Worm (Caenorhabditis elegans): ENCODE results near the gene agr-1.
A peak's percentile ranks its signal among the peaks of the same experiment; 100 is the strongest.

The agr-1 gene

ce11 chrII:6788672-6789298, 13.8 kb upstream of the agr-1 start, which contains the start of gene T13C2.3:
Gene T13C2.3 (plus strand): TSS chrII:6789248.
- no peak for TF ChIP-seq lin-32 (GFP tag; optimal IDR thresholded peaks at IDR 0.05)
- peak; percentile 66 for TF ChIP-seq hlh-1 (tag; optimal IDR thresholded peaks at IDR 0.05)
- peak; percentile 51 for TF ChIP-seq unc-62 (GFP tag; optimal IDR thresholded peaks at IDR 0.05)

ce11 chrII:6783377-6783829, 8.4 kb upstream of the agr-1 start, which contains the start of gene gldi-2:
Gene gldi-2 (plus strand): TSS chrII:6783427.
- no peak for TF ChIP-seq unc-120 (tag; optimal IDR thresholded peaks at IDR 0.05; ENCODE audit: poor library complexity, severe bottlenecking)
- no peak for TF ChIP-seq ceh-39 (tag; optimal IDR thresholded peaks at IDR 0.05)
- no peak for TF ChIP-seq ceh-83 (GFP tag; optimal IDR thresholded peaks at IDR 0.05)
- TF ChIP-seq lin-32 (GFP tag; optimal IDR thresholded peaks at IDR 0.05) = no peak
- no peak for TF ChIP-seq nhr-12 (tag; optimal IDR thresholded peaks at IDR 0.05)

ce11 chrII:6782738-6783163, 7.8 kb upstream of the agr-1 start:
- TF ChIP-seq lin-13 (tag; optimal IDR thresholded peaks at IDR 0.05) (no peak), snpc-4 (tag; optimal IDR thresholded peaks at IDR 0.05) (no peak), lin-32 (GFP tag; optimal IDR thresholded peaks at IDR 0.05) (no peak), ceh-39 (tag; optimal IDR thresholded peaks at IDR 0.05) (peak; percentile 19), cnd-1 (tag; optimal IDR thresholded peaks at IDR 0.05) (peak; percentile 36), tbx-8 (GFP tag; optimal IDR thresholded peaks at IDR 0.05) (no peak), ceh-83 (GFP tag; optimal IDR thresholded peaks at IDR 0.05) (no peak), unc-62 (GFP tag; optimal IDR thresholded peaks at IDR 0.05) (no peak), nhr-237 (tag; optimal IDR thresholded peaks at IDR 0.05) (no peak), sptf-1 (tag; optimal IDR thresholded peaks at IDR 0.05) (peak; percentile 40), ham-2 (GFP tag; optimal IDR thresholded peaks at IDR 0.05) (no peak), nhr-12 (tag; optimal IDR thresholded peaks at IDR 0.05) (no peak), blmp-1 (tag; optimal IDR thresholded peaks at IDR 0.05) (no peak), sem-2 (GFP tag; optimal IDR thresholded peaks at IDR 0.05) (no peak), hlh-1 (tag; optimal IDR thresholded peaks at IDR 0.05) (peak; percentile 9), elt-1 (tag; optimal IDR thresholded peaks at IDR 0.05; ENCODE audit: borderline replicate concordance, insufficient read depth) (no peak), mep-1 (tag; optimal IDR thresholded peaks at IDR 0.05) (peak; percentile 8), ceh-43 (GFP tag; optimal IDR thresholded peaks at IDR 0.05) (no peak), ces-1 (GFP tag; optimal IDR thresholded peaks at IDR 0.05) (no peak), pha-4 (tag; optimal IDR thresholded peaks at IDR 0.05) (peak; percentile 71), unc-120 (tag; optimal IDR thresholded peaks at IDR 0.05; ENCODE audit: poor library complexity, severe bottlenecking) (no peak)

- TF ChIP-seq sptf-1 (tag; optimal IDR thresholded peaks at IDR 0.05) (no peak), elt-3 (tag; optimal IDR thresholded peaks at IDR 0.05) (no peak), pha-4 (tag; optimal IDR thresholded peaks at IDR 0.05) (no peak), unc-39 (tag; optimal IDR thresholded peaks at IDR 0.05) (no peak), ztf-11 (tag; optimal IDR thresholded peaks at IDR 0.05) (no peak), nhr-28 (tag; optimal IDR thresholded peaks at IDR 0.05) (no peak), bed-3 (GFP tag; optimal IDR thresholded peaks at IDR 0.05) (no peak), mab-5 (tag; optimal IDR thresholded peaks at IDR 0.05) (no peak), snpc-4 (tag; optimal IDR thresholded peaks at IDR 0.05) (no peak), lin-13 (tag; optimal IDR thresholded peaks at IDR 0.05) (no peak), tbx-8 (GFP tag; optimal IDR thresholded peaks at IDR 0.05) (no peak), lsy-2 (tag; optimal IDR thresholded peaks at IDR 0.05) (no peak), ces-1 (GFP tag; optimal IDR thresholded peaks at IDR 0.05) (no peak), drap-1 (GFP tag; optimal IDR thresholded peaks at IDR 0.05) (no peak), ceh-83 (GFP tag; optimal IDR thresholded peaks at IDR 0.05) (no peak), ceh-43 (GFP tag; optimal IDR thresholded peaks at IDR 0.05) (no peak), mep-1 (tag; optimal IDR thresholded peaks at IDR 0.05) (no peak), mls-2 (tag; optimal IDR thresholded peaks at IDR 0.05) (no peak), nhr-76 (tag; optimal IDR thresholded peaks at IDR 0.05) (no peak), unc-62 (GFP tag; optimal IDR thresholded peaks at IDR 0.05) (no peak)
Observed at ce11 chrII:6781983-6782382, 7.0 kb upstream of the agr-1 start.

ce11 chrII:6781231-6781630, 6.3 kb upstream of the agr-1 start:
- TF ChIP-seq tbx-8 (GFP tag; optimal IDR thresholded peaks at IDR 0.05) = no peak
